Fruit fly (Drosophila melanogaster): ENCODE measurements around the gene Dhrs4.

Dhrs4 gene

dm6 chr3L:5139312-5139711 lies 2.1 kb downstream of the Dhrs4 start, which contains the start of the genes Tcs5 and CHMP2B (continued):
- TF ChIP-seq CG1602 (GFP tag; optimal IDR thresholded peaks at IDR 0.05) (peak; percentile 100), Vsx1 (GFP tag; optimal IDR thresholded peaks at IDR 0.05) (peak; percentile 98), dimm (GFP tag; IDR thresholded peaks at IDR 0.05) (peak; percentile 100), MTF-1 (GFP tag; optimal IDR thresholded peaks at IDR 0.05; ENCODE audit: borderline replicate concordance) (peak; percentile 99), trem (tag; optimal IDR thresholded peaks at IDR 0.05) (peak; percentile 97), rib (GFP tag; IDR thresholded peaks at IDR 0.05) (peak; percentile 100), kni (GFP tag; optimal IDR thresholded peaks at IDR 0.05) (peak; percentile 98), exex (tag; optimal IDR thresholded peaks at IDR 0.05) (peak; percentile 97), CG31388 (GFP tag; optimal IDR thresholded peaks at IDR 0.05) (peak; percentile 99), ham (GFP tag; IDR thresholded peaks at IDR 0.05) (peak; percentile 99), p53 (GFP tag; optimal IDR thresholded peaks at IDR 0.05) (peak; percentile 98), ash1 (GFP tag; optimal IDR thresholded peaks at IDR 0.05) (peak; percentile 97), CG3407 (GFP tag; optimal IDR thresholded peaks at IDR 0.05) (peak; percentile 99), CkIIα-i1 (GFP tag; IDR thresholded peaks at IDR 0.05) (peak; percentile 99), danr (GFP tag; IDR thresholded peaks at IDR 0.05) (peak; percentile 100), CG15514 (GFP tag; optimal IDR thresholded peaks at IDR 0.05) (peak; percentile 96), CG13287 (GFP tag; IDR thresholded peaks at IDR 0.05; ENCODE audit: partially characterized antibody) (peak; percentile 47; the same call in 1 of the 2 replicates), br (optimal IDR thresholded peaks at IDR 0.05) (no peak), CG15269 (tag; optimal IDR thresholded peaks at IDR 0.05) (peak; percentile 100), pita (GFP tag; optimal IDR thresholded peaks at IDR 0.05) (no peak), Hr78 (GFP tag; optimal IDR thresholded peaks at IDR 0.05) (peak in 1 of 2 experiments; percentile 95), jigr1 (GFP tag; IDR thresholded peaks at IDR 0.05) (peak; percentile 100), btn (GFP tag; optimal IDR thresholded peaks at IDR 0.05) (peak; percentile 99), CG4707 (GFP tag; optimal IDR thresholded peaks at IDR 0.05) (peak; percentile 97), Bgb (GFP tag; IDR thresholded peaks at IDR 0.05; ENCODE audit: partially characterized antibody) (peak; percentile 58), Kr (GFP tag; optimal IDR thresholded peaks at IDR 0.05) (peak; percentile 94), fru (optimal IDR thresholded peaks at IDR 0.05) (no peak), CG3726 (GFP tag; IDR thresholded peaks at IDR 0.05) (peak; percentile 100), sob (GFP tag; IDR thresholded peaks at IDR 0.05) (peak; percentile 100), gcm (GFP tag; optimal IDR thresholded peaks at IDR 0.05) (peak; percentile 99), Atf-2 (GFP tag; optimal IDR thresholded peaks at IDR 0.05) (peak; percentile 99), CG13775 (GFP tag; optimal IDR thresholded peaks at IDR 0.05) (peak; percentile 100), CG2199 (GFP tag; IDR thresholded peaks at IDR 0.05) (peak; percentile 100), Gsc (GFP tag; IDR thresholded peaks at IDR 0.05) (peak; percentile 100)

dm6 chr3L:5136123-5136522 lies 5.3 kb downstream of the Dhrs4 start, which contains the start of the genes CG10674 and CG4611:
TSS of gene CG10674 (minus strand) at chr3L:5136292.
TSS of gene CG4611 (plus strand) at chr3L:5136376.
- no peak for TF ChIP-seq Hand (GFP tag; optimal IDR thresholded peaks at IDR 0.05)
- no peak for TF ChIP-seq CG30403 (GFP tag; optimal IDR thresholded peaks at IDR 0.05)
- TF ChIP-seq CG18011 (GFP tag; optimal IDR thresholded peaks at IDR 0.05), result no peak
- TF ChIP-seq Chrac-16 (GFP tag; optimal IDR thresholded peaks at IDR 0.05), result no peak
- TF ChIP-seq Dad (GFP tag; optimal IDR thresholded peaks at IDR 0.05), result peak; percentile 13
- no peak for TF ChIP-seq CG11560 (tag; IDR thresholded peaks at IDR 0.05)
- TF ChIP-seq Med (GFP tag), result peak; percentile 70
- TF ChIP-seq gce (GFP tag; IDR thresholded peaks at IDR 0.05), result no peak
- TF ChIP-seq CG14050 (GFP tag; IDR thresholded peaks at IDR 0.05), result no peak
- no peak for TF ChIP-seq Trl (optimal IDR thresholded peaks at IDR 0.05)
- TF ChIP-seq Trl (GFP tag; optimal IDR thresholded peaks at IDR 0.05), result no peak
- TF ChIP-seq crp (GFP tag; optimal IDR thresholded peaks at IDR 0.05), result peak; percentile 57 to 94
- no peak for TF ChIP-seq CG4707 (GFP tag; optimal IDR thresholded peaks at IDR 0.05)
- TF ChIP-seq ems (GFP tag; optimal IDR thresholded peaks at IDR 0.05), result no peak
- TF ChIP-seq prd (optimal IDR thresholded peaks at IDR 0.05), result no peak
- no peak for TF ChIP-seq prd (GFP tag; IDR thresholded peaks at IDR 0.05)
- no peak for TF ChIP-seq mam (GFP tag; optimal IDR thresholded peaks at IDR 0.05)
- no peak for TF ChIP-seq CG1024 (GFP tag; IDR thresholded peaks at IDR 0.05)
- no peak for TF ChIP-seq zen (tag; optimal IDR thresholded peaks at IDR 0.05)
- peak; percentile 20 for TF ChIP-seq trem (tag; optimal IDR thresholded peaks at IDR 0.05)
- 0 out of 2 replicates have a peak, but pooled peaks have one; percentile 8 for TF ChIP-seq CG32532 (GFP tag; IDR thresholded peaks at IDR 0.05)
